Fruit fly (Drosophila melanogaster) whole organism, larva: Measurements from ENCODE around the gene Ets97D.

Source experiments
- noc ChIP-seq: fragments of 200-800 bp; sonication (Bioruptor generic); optimal IDR thresholded peaks from 3 replicates; lab custom pipeline; 2019; ENCODE audit warnings: missing biosample characterization, mild to moderate bottlenecking, missing genetic modification characterization, moderate library complexity

The Ets97D gene

DNA sequence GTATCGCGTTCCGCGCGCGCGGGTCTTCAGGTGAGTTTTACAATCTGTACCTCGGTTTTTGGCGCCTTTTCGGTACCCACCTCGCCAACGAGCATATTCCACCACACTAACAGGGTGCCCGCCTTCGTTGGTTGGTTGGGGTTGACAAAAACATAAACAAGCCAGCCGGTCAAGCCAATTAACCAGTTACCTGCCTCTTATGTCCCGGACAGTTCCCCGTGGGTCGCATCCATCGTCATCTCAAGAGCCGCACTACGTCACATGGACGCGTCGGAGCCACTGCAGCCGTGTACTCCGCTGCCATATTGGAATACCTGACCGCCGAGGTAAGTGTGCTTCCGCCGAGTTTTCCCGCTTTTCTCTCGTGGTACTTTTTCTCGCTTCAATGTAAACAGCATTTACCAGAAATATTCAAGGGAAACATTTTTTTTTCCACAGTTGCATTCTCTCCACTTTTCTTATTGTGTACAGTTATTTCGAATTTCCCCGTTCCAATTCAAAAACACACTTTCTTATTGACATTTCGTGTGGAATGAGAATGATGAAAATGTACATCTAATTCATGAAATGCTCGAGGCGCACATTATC lies 45.1 kb downstream of the Ets97D start:
- no peak for TF ChIP-seq noc (tag; lab: Kevin White, UChicago)

DNA sequence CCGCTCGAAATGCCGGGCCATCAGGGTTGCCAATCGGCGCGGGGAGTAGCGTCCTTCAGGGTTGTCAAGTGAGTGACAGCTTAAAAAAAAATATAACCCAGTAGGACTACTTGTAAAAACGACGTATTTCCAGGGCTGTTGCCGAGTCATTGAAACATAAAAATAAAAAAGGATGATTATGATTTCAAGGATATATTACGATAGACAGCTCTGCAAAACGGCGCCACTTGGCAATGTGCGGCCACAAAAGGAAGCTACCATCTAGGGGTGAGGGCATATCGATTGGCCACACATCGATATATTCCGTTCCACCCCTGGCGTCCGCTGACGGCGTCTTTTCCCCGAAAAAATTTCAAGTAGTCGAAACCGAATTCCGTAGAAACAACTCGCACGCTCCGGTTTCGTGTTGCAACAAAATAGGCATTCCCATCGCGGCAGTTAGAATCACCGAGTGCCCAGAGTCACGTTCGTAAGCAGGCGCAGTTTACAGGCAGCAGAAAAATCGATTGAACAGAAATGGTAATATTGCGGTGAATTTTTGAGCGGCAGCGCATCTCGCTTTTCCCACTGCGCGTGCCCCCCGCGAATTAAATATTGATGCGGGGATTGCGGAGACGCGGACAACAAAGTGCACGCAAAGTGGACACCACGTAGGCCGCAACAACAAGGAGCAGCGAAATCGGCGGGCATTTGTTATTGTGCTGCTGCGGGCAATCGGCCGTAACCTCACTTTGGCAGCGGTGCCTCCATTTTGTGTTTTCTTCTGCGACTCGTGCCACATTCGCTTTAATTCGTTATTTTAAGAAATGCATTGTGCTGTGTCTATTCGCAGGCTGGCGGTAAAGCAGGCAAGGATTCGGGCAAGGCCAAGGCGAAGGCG lies 45.9 kb downstream of the Ets97D start, which contains the start of the genes ball and His2Av:
Gene ball, minus strand, starts transcription at position 231 of the 880 bp plus-strand sequence.
Gene His2Av, plus strand, starts transcription at position 353 of the 880 bp plus-strand sequence.
- peak; percentile 72 for TF ChIP-seq noc (tag; lab: Kevin White, UChicago)

DNA sequence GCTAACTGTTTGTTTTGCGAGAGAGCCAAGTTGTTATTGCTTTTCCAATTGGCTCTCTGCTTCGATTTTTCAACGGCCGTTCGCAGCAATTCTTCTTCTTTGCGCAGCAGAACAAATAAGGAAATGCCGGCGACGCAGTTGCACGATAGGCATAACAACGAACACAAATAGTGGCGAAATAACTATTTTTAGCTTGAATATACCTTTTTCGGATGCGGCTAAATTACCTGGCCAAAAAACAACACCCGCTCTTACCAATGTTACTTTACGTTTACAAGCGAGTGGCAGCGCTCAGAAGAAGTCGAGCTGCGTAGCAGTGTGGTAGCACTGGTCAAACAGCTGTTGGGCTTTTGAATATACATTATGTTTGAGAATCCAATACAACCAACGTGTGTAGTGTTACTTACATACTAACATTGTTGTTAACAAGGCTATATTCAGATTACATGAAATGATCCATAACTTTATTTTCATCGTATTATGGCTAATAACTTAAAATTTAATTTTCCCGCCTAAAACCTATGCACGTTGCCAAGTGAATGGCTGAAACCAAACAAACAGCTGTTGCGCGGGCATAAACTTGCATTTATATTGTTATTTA lies 49.7 kb downstream of the Ets97D start, which contains the start of the genes Lerp and IntS12:
Gene Lerp, minus strand, starts transcription at position 283 of the 601 bp plus-strand sequence.
Gene IntS12, plus strand, starts transcription at position 529 of the 601 bp plus-strand sequence.
- TF ChIP-seq noc (tag; lab: Kevin White, UChicago): no peak

DNA sequence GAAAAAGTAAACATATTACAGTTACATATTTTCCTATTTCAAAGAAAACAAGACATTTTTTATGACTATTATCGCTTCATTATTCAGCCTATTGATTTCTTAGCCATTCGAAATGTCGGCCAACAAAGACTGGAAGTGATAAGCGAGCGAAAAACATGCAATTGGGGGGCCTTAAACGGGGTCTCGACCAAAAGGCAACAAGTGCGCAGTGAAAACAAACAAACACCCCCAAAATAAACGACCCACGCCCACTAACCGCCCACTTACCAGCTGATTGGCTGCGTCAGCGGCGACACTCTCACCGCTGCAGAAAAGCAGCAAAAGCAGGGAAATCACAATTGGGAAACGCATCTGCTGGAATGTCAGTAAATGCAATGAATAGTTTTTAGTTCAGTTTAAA lies 50.5 kb downstream of the Ets97D start:
- no peak for TF ChIP-seq noc (tag; lab: Kevin White, UChicago)
